Worm (Caenorhabditis elegans): ENCODE data around the gene K03A11.4.

DNA sequence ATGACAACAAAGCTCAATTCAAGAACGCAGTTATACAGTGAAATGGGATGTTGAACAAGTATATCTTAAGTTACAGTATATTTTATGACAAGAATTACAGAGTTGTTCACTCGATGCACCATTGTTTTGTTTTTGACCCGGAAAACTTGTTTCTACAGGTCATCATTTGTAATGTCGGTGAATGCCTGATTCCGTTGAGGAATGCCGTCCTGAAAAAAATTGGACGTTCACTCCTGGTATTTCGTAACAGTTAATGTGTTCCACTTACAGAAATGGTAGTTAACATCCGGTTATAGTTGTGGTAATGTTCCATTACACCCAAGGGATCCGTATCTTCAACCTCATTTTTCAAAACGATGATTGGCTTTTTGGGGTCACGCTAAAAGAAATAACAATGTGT, 38.4 kb downstream of the K03A11.4 start:
- TF ChIP-seq mab-5 (tag; optimal IDR thresholded peaks at IDR 0.05) = no peak
- TF ChIP-seq blmp-1 (tag; optimal IDR thresholded peaks at IDR 0.05) = no peak
- no peak for TF ChIP-seq nhr-12 (tag; optimal IDR thresholded peaks at IDR 0.05)
- TF ChIP-seq unc-39 (tag; optimal IDR thresholded peaks at IDR 0.05) = no peak
- no peak for TF ChIP-seq nhr-76 (tag; optimal IDR thresholded peaks at IDR 0.05)
- no peak for TF ChIP-seq nhr-237 (tag; optimal IDR thresholded peaks at IDR 0.05)
- TF ChIP-seq nhr-28 (tag; optimal IDR thresholded peaks at IDR 0.05) = no peak

All from whole organism, mixed stage, embryonic.